Worm (Caenorhabditis elegans) whole organism, L4/young adult: ENCODE data around the gene F08B12.11.

ENCODE experiments used
- dao-5 ChIP-seq: sonication (generic microtip); optimal IDR thresholded peaks from 2 replicates; lab custom pipeline; 2016; ENCODE audit warnings: missing genotype, missing genetic modification characterization, moderate library complexity, missing compliant biosample characterization
- him-1 ChIP-seq: sonication (generic microtip); optimal IDR thresholded peaks from 2 replicates; lab custom pipeline; 2016; ENCODE audit warnings: missing genotype, missing genetic modification reagents, missing genetic modification characterization, missing compliant biosample characterization

- TF ChIP-seq him-1 (tag; lab: Kevin White, UChicago) (no peak), dao-5 (no peak)
Observed at ce11 chrX:11351856-11352255, 33.0 kb upstream of the F08B12.11 start, which contains the start of gene pgp-3.
